Fruit fly (Drosophila melanogaster) whole organism, embryonic: Measurements from ENCODE around the gene CG10621.

Source experiments
- ATbp ChIP-seq: fragments of 200-800 bp; sonication (Bioruptor generic); optimal IDR thresholded peaks from 2 replicates; lab custom pipeline; 2017; ENCODE audit warnings: missing biosample characterization, mild to moderate bottlenecking, missing genetic modification characterization, missing genetic modification reagents
- BtbVII ChIP-seq: fragments of 200-800 bp; sonication (Bioruptor generic); optimal IDR thresholded peaks from 3 replicates; lab custom pipeline; 2017; ENCODE audit warnings: missing biosample characterization, mild to moderate bottlenecking, missing genetic modification characterization
- CG1024 ChIP-seq: fragments of 200-800 bp; sonication (Bioruptor generic); IDR thresholded peaks from 2 replicates; pipeline ENCODE4 v1.3.6; 2022; ENCODE audit warnings: missing biosample characterization, missing genetic modification characterization
- CG10321 ChIP-seq: fragments of 200-800 bp; sonication (Bioruptor generic); IDR thresholded peaks from 2 replicates; pipeline ENCODE4 v1.3.6; 2022; ENCODE audit warnings: missing biosample characterization, missing genetic modification characterization
- CG10979 ChIP-seq: fragments of 200-800 bp; sonication (Bioruptor generic); optimal IDR thresholded peaks from 2 replicates; lab custom pipeline; 2018; ENCODE audit warnings: missing biosample characterization, mild to moderate bottlenecking, missing genetic modification characterization, moderate library complexity
- CG11695 ChIP-seq: fragments of 200-800 bp; sonication (Bioruptor generic); IDR thresholded peaks from 3 replicates; pipeline ENCODE4 v1.3.6; 2022; ENCODE audit warnings: missing biosample characterization, missing genetic modification characterization
- CG12769 ChIP-seq: fragments of 200-800 bp; sonication (Bioruptor generic); optimal IDR thresholded peaks from 2 replicates; lab custom pipeline; 2019; ENCODE audit warnings: missing biosample characterization, mild to moderate bottlenecking, missing genetic modification characterization, moderate library complexity
- CG13424 ChIP-seq: fragments of 200-800 bp; sonication (Bioruptor generic); optimal IDR thresholded peaks from 2 replicates; lab custom pipeline; 2019; ENCODE audit warnings: missing biosample characterization, mild to moderate bottlenecking, missing genetic modification characterization, moderate library complexity
- CG14050 ChIP-seq: fragments of 200-800 bp; sonication (Bioruptor generic); IDR thresholded peaks from 3 replicates; pipeline ENCODE4 v1.3.6; 2022; ENCODE audit warnings: missing biosample characterization, missing genetic modification characterization
- CG17612 ChIP-seq: fragments of 200-800 bp; sonication (Bioruptor generic); IDR thresholded peaks from 2 replicates; pipeline ENCODE4 v1.3.6; 2022; ENCODE audit warnings: missing biosample characterization, missing genetic modification characterization
- CG18619 ChIP-seq: fragments of 200-800 bp; sonication (Bioruptor generic); optimal IDR thresholded peaks from 3 replicates; lab custom pipeline; 2017; ENCODE audit warnings: missing biosample characterization, mild to moderate bottlenecking, missing genetic modification characterization
- CG18764 ChIP-seq: fragments of 200-800 bp; sonication (Bioruptor generic); optimal IDR thresholded peaks from 3 replicates; lab custom pipeline; 2016; ENCODE audit warnings: missing biosample characterization, missing genetic modification characterization
- CG30020 ChIP-seq: fragments of 200-800 bp; optimal IDR thresholded peaks from 2 replicates; lab custom pipeline; 2019; ENCODE audit warnings: missing biosample characterization, mild to moderate bottlenecking, missing genetic modification characterization, moderate library complexity
- CG3726 ChIP-seq: fragments of 200-800 bp; sonication (Bioruptor generic); IDR thresholded peaks from 3 replicates; pipeline ENCODE4, ENCODE4 v1.3.6; 2022; ENCODE audit warnings: missing biosample characterization, missing genetic modification characterization
- CG6689 ChIP-seq: fragments of 200-800 bp; sonication (Bioruptor generic); IDR thresholded peaks from 2 replicates; pipeline ENCODE4 v1.3.6; 2022; ENCODE audit warnings: missing biosample characterization, missing genetic modification characterization
- CG6854 ChIP-seq: fragments of 200-800 bp; sonication (Bioruptor generic); optimal IDR thresholded peaks from 3 replicates; lab custom pipeline; 2017; ENCODE audit warnings: missing biosample characterization, mild to moderate bottlenecking, missing genetic modification characterization
- CG7271 ChIP-seq: fragments of 200-800 bp; sonication (Bioruptor generic); optimal IDR thresholded peaks from 2 replicates; lab custom pipeline; 2018; ENCODE audit warnings: missing biosample characterization, mild to moderate bottlenecking, missing genetic modification characterization, moderate library complexity
- CG7556 ChIP-seq: fragments of 200-800 bp; sonication (Bioruptor generic); optimal IDR thresholded peaks from 2 replicates; lab custom pipeline; 2017; ENCODE audit warnings: missing biosample characterization, mild to moderate bottlenecking, missing genetic modification characterization
- CG8089 ChIP-seq: fragments of 200-800 bp; sonication (Bioruptor generic); optimal IDR thresholded peaks from 3 replicates; lab custom pipeline; 2016; ENCODE audit warnings: missing biosample characterization, missing genetic modification characterization
- CG8478 ChIP-seq: fragments of >200 bp; optimal IDR thresholded peaks from 2 replicates; lab custom pipeline; 2018
- CG9215 ChIP-seq: fragments of 200-800 bp; sonication (Bioruptor generic); IDR thresholded peaks from 2 replicates; pipeline ENCODE4 v1.3.6; 2022; ENCODE audit warnings: missing biosample characterization, missing genetic modification characterization
- CG9609 ChIP-seq: fragments of 200-800 bp; sonication (Bioruptor generic); optimal IDR thresholded peaks from 3 replicates; lab custom pipeline; 2016; ENCODE audit warnings: missing biosample characterization, missing genetic modification characterization
- CTCF ChIP-seq: fragments of 200-800 bp; sonication (Bioruptor generic); optimal IDR thresholded peaks from 2 replicates; lab custom pipeline; 2017; ENCODE audit warnings: missing biosample characterization, mild to moderate bottlenecking, missing genetic modification characterization, moderate library complexity
- Dad ChIP-seq: fragments of 200-800 bp; sonication (Bioruptor generic); optimal IDR thresholded peaks from 3 replicates; lab custom pipeline; 2016; ENCODE audit warnings: missing biosample characterization, missing genetic modification characterization
- Dip3 ChIP-seq: fragments of 200-800 bp; sonication (Bioruptor generic); optimal IDR thresholded peaks from 3 replicates; lab custom pipeline; 2016; ENCODE audit warnings: missing biosample characterization, missing genetic modification characterization
- ERR ChIP-seq: fragments of 200-800 bp; sonication (Bioruptor generic); optimal IDR thresholded peaks from 2 replicates; lab custom pipeline; 2016; ENCODE audit warnings: missing biosample characterization, missing genetic modification characterization
- Ets65A ChIP-seq: fragments of 200-800 bp; sonication (Bioruptor generic); peaks from one replicate; lab custom pipeline; 2016; ENCODE audit warnings: missing biosample characterization, missing genetic modification characterization
- HLHmδ ChIP-seq: fragments of 200-800 bp; sonication (Bioruptor generic); optimal IDR thresholded peaks from 2 replicates; lab custom pipeline; 2018; ENCODE audit warnings: missing biosample characterization, mild to moderate bottlenecking, missing genetic modification characterization, moderate library complexity
- Lim3 ChIP-seq: fragments of 200-800 bp; sonication (Bioruptor generic); IDR thresholded peaks from 2 replicates; pipeline ENCODE4 v1.3.6; 2022; ENCODE audit warnings: missing biosample characterization, missing genetic modification characterization
- MBD-R2 ChIP-seq: fragments of 200-800 bp; sonication (Bioruptor generic); IDR thresholded peaks from 2 replicates; pipeline ENCODE4 v1.3.6; 2022; ENCODE audit warnings: missing biosample characterization, missing genetic modification characterization
- Meics ChIP-seq: fragments of 200-800 bp; sonication (Bioruptor generic); optimal IDR thresholded peaks from 2 replicates; lab custom pipeline; 2017; ENCODE audit warnings: missing biosample characterization, mild to moderate bottlenecking, missing genetic modification characterization
- Myb ChIP-seq: fragments of 200-800 bp; sonication (Bioruptor generic); optimal IDR thresholded peaks from 2 replicates; lab custom pipeline; 2016; ENCODE audit warnings: missing biosample characterization, missing genetic modification characterization
- PHDP ChIP-seq: fragments of 200-800 bp; sonication (Bioruptor generic); optimal IDR thresholded peaks from 3 replicates; lab custom pipeline; 2018; ENCODE audit warnings: missing biosample characterization, mild to moderate bottlenecking, missing genetic modification characterization, moderate library complexity
- Rfx ChIP-seq: fragments of 200-800 bp; sonication (Bioruptor generic); IDR thresholded peaks from 2 replicates; pipeline ENCODE4 v1.3.6; 2022; ENCODE audit warnings: missing biosample characterization, missing genetic modification characterization
- Sin3A ChIP-seq: fragments of >200 bp; optimal IDR thresholded peaks from 2 replicates; lab custom pipeline; 2018
- Six4 ChIP-seq: fragments of 200-800 bp; sonication (Bioruptor generic); optimal IDR thresholded peaks from 2 replicates; lab custom pipeline; 2016; ENCODE audit warnings: missing biosample characterization, missing genetic modification characterization
- ato ChIP-seq: fragments of 200-800 bp; sonication (Bioruptor generic); IDR thresholded peaks from 2 replicates; pipeline ENCODE4 v1.3.6; 2022; ENCODE audit warnings: missing biosample characterization, missing genetic modification characterization; ENCODE audit not compliant: partially characterized antibody
- az2 ChIP-seq: fragments of 200-800 bp; sonication (Bioruptor generic); optimal IDR thresholded peaks from 3 replicates; lab custom pipeline; 2016; ENCODE audit warnings: missing biosample characterization, missing genetic modification characterization
- cad ChIP-seq: fragments of >200 bp; optimal IDR thresholded peaks from 2 replicates; lab custom pipeline; 2017; ENCODE audit warnings: missing biosample characterization, missing genetic modification characterization
- crc ChIP-seq: fragments of 200-800 bp; sonication (Bioruptor generic); optimal IDR thresholded peaks from 2 replicates; lab custom pipeline; 2016; ENCODE audit warnings: missing biosample characterization, missing genetic modification characterization
- esg ChIP-seq: fragments of 200-800 bp; sonication (Bioruptor generic); conservative IDR thresholded peaks from 2 replicates; pipeline ENCODE4 v1.3.6; 2022; ENCODE audit warnings: missing biosample characterization, missing genetic modification characterization
- fu2 ChIP-seq: fragments of 200-800 bp; sonication (Bioruptor generic); optimal IDR thresholded peaks from 2 replicates; lab custom pipeline; 2016; ENCODE audit warnings: missing biosample characterization, missing genetic modification characterization
- gem ChIP-seq: fragments of 200-800 bp; sonication (Bioruptor generic); optimal IDR thresholded peaks from 2 replicates; lab custom pipeline; 2019; ENCODE audit warnings: missing biosample characterization, mild to moderate bottlenecking, missing genetic modification characterization, moderate library complexity
- kni ChIP-seq: fragments of 200-800 bp; sonication (Bioruptor generic); optimal IDR thresholded peaks from 3 replicates; lab custom pipeline; 2017; ENCODE audit warnings: mild to moderate bottlenecking, missing biosample characterization, missing genetic modification reagents, missing genetic modification characterization
- lola ChIP-seq, 3 experiments: fragments of >200 bp in 2 of 3; fragments of 200-800 bp in 1 of 3; sonication (Bioruptor generic) in 1 of 3; optimal IDR thresholded peaks; 2 replicates each; lab custom pipeline; 2017 to 2019; ENCODE audit warnings: missing biosample characterization in 3 of 3, missing genetic modification characterization in 3 of 3, mild to moderate bottlenecking in 1 of 3, moderate library complexity in 1 of 3
- org-1 ChIP-seq: fragments of 200-800 bp; sonication (Bioruptor generic); optimal IDR thresholded peaks from 2 replicates; lab custom pipeline; 2017; ENCODE audit warnings: missing biosample characterization, missing genetic modification characterization
- p53 ChIP-seq: fragments of 200-800 bp; sonication (Bioruptor generic); optimal IDR thresholded peaks from 2 replicates; lab custom pipeline; 2016; ENCODE audit warnings: missing biosample characterization, missing genetic modification characterization
- sima ChIP-seq: fragments of 200-800 bp; sonication (Bioruptor generic); optimal IDR thresholded peaks from 2 replicates; lab custom pipeline; 2016; ENCODE audit warnings: missing biosample characterization, missing genetic modification characterization
- slbo ChIP-seq: fragments of 200-800 bp; sonication (Bioruptor generic); IDR thresholded peaks from 2 replicates; pipeline ENCODE4 v1.3.6; 2022; ENCODE audit warnings: missing biosample characterization, missing genetic modification characterization
- slp2 ChIP-seq: fragments of 200-800 bp; sonication (Bioruptor generic); optimal IDR thresholded peaks from 2 replicates; lab custom pipeline; 2016; ENCODE audit warnings: missing biosample characterization, missing genetic modification characterization
- sob ChIP-seq: fragments of 200-800 bp; sonication (Bioruptor generic); IDR thresholded peaks from 2 replicates; pipeline ENCODE4 v1.3.6; 2022; ENCODE audit warnings: missing biosample characterization, missing genetic modification characterization
- stc ChIP-seq: fragments of 200-800 bp; sonication (Bioruptor generic); IDR thresholded peaks from 2 replicates; pipeline ENCODE4 v1.3.6; 2022; ENCODE audit warnings: missing biosample characterization, missing genetic modification characterization
- trh ChIP-seq: fragments of 200-800 bp; sonication (Bioruptor generic); optimal IDR thresholded peaks from 2 replicates; lab custom pipeline; 2016; ENCODE audit warnings: missing biosample characterization, missing genetic modification characterization
- zfh1 ChIP-seq: fragments of 200-800 bp; sonication (Bioruptor generic); IDR thresholded peaks from 3 replicates; pipeline ENCODE4 v1.3.6; 2022; ENCODE audit warnings: missing biosample characterization, missing genetic modification characterization

The CG10621 gene

dm6 chr2L:18921246-18921645 lies 33.0 kb downstream of the CG10621 start (continued):
- no peak for TF ChIP-seq cad (GFP tag; lab: Kevin White, UChicago)
- TF ChIP-seq Meics (GFP tag; lab: Kevin White, UChicago), result no peak
- TF ChIP-seq ERR (GFP tag; lab: Kevin White, UChicago), result no peak
- peak; percentile 17 for TF ChIP-seq org-1 (GFP tag; lab: Kevin White, UChicago)
- TF ChIP-seq ato (GFP tag; lab: Robert Waterston, UW), result no peak
- TF ChIP-seq Lim3 (GFP tag; lab: Robert Waterston, UW), result no peak
- peak; percentile 8 for TF ChIP-seq CG9609 (GFP tag; lab: Kevin White, UChicago)
- TF ChIP-seq CG30020 (tag; lab: Kevin White, UChicago), result no peak
- no peak for TF ChIP-seq Dip3
- peak; percentile 25 for TF ChIP-seq Dad (GFP tag; lab: Kevin White, UChicago)
- TF ChIP-seq CG3726 (GFP tag; lab: Robert Waterston, UW), result no peak
- TF ChIP-seq crc (GFP tag; lab: Kevin White, UChicago), result no peak
- no peak for TF ChIP-seq CG14050 (GFP tag; lab: Robert Waterston, UW)
- peak in 1 of 3 experiments; percentile 81 for TF ChIP-seq lola (GFP tag; optimal IDR thresholded peaks at IDR 0.05; lab: Kevin White, UChicago)
- no peak for TF ChIP-seq trh (GFP tag; lab: Kevin White, UChicago)
- TF ChIP-seq CG8089 (GFP tag; lab: Kevin White, UChicago), result no peak
- no peak for TF ChIP-seq sima
- TF ChIP-seq slbo (GFP tag; lab: Robert Waterston, UW), result no peak
- TF ChIP-seq CG12769 (tag; lab: Kevin White, UChicago), result no peak
- TF ChIP-seq CG8478 (lab: Kevin White, UChicago), result no peak
- no peak for TF ChIP-seq slp2 (GFP tag; lab: Kevin White, UChicago)
- no peak for TF ChIP-seq CTCF
- TF ChIP-seq fu2 (GFP tag; lab: Kevin White, UChicago), result no peak
- peak; percentile 28 for TF ChIP-seq ATbp (GFP tag; lab: Kevin White, UChicago)
- peak; percentile 45 for TF ChIP-seq CG7556 (GFP tag; lab: Kevin White, UChicago)
- peak; percentile 67 for TF ChIP-seq zfh1 (GFP tag; lab: Robert Waterston, UW)
- peak; percentile 93 for TF ChIP-seq Ets65A (GFP tag; lab: Kevin White, UChicago)
- peak; percentile 41; the same call in 1 of the 2 replicates for TF ChIP-seq CG6689 (GFP tag; lab: Robert Waterston, UW)
- TF ChIP-seq CG6854 (GFP tag; lab: Kevin White, UChicago), result no peak
- peak; percentile 30; the same call in 1 of the 2 replicates for TF ChIP-seq CG1024 (GFP tag; lab: Robert Waterston, UW)
- TF ChIP-seq p53 (GFP tag; lab: Kevin White, UChicago), result no peak
- TF ChIP-seq CG11695, result no peak
- no peak for TF ChIP-seq CG10321 (GFP tag; lab: Robert Waterston, UW)
- no peak for TF ChIP-seq HLHmδ (GFP tag; lab: Kevin White, UChicago)
- TF ChIP-seq BtbVII, result no peak
- TF ChIP-seq CG9215, result no peak
- peak; percentile 78 for TF ChIP-seq CG10979 (tag; lab: Kevin White, UChicago)
- TF ChIP-seq sob (GFP tag; lab: Robert Waterston, UW), result peak; percentile 44; the same call in 1 of the 2 replicates
- TF ChIP-seq Sin3A (lab: Kevin White, UChicago), result no peak
- TF ChIP-seq CG18764 (GFP tag; lab: Kevin White, UChicago), result peak; percentile 30
- TF ChIP-seq Myb (GFP tag; lab: Kevin White, UChicago), result no peak
- TF ChIP-seq esg, result no peak
- TF ChIP-seq gem (tag; lab: Kevin White, UChicago), result peak; percentile 80
- TF ChIP-seq CG17612 (GFP tag; lab: Robert Waterston, UW), result no peak
- no peak for TF ChIP-seq MBD-R2 (GFP tag; lab: Robert Waterston, UW)
- TF ChIP-seq kni (GFP tag; lab: Kevin White, UChicago), result no peak
- no peak for TF ChIP-seq Rfx
- no peak for TF ChIP-seq stc (GFP tag; lab: Robert Waterston, UW)
- peak; percentile 43 for TF ChIP-seq Six4 (GFP tag; lab: Kevin White, UChicago)
- peak; percentile 54 for TF ChIP-seq az2 (GFP tag; lab: Kevin White, UChicago)
- peak; percentile 23 for TF ChIP-seq PHDP (tag; lab: Kevin White, UChicago)
- peak; percentile 63 for TF ChIP-seq CG7271 (tag; lab: Kevin White, UChicago)
- peak; percentile 43 for TF ChIP-seq CG13424 (tag; lab: Kevin White, UChicago)
- TF ChIP-seq CG18619, result no peak
